Worm (Caenorhabditis elegans) whole organism, late embryonic: ENCODE measurements around the gene skr-14.

Experiments used
- K09A11.1 ChIP-seq: sonication (generic microtip); optimal IDR thresholded peaks from 2 replicates; lab custom pipeline; 2017; ENCODE audit warnings: antibody characterized with exemption, mild to moderate bottlenecking, missing genetic modification characterization, missing compliant biosample characterization; ENCODE audit not compliant: insufficient read depth
- ahr-1 ChIP-seq: sonication (generic microtip); optimal IDR thresholded peaks from 2 replicates; lab custom pipeline; 2016; ENCODE audit warnings: missing genetic modification characterization, missing compliant biosample characterization
- ama-1 ChIP-seq: fragments of 150-350 bp; optimal IDR thresholded peaks from 2 replicates; lab custom pipeline; 2014
- ceh-18 ChIP-seq: sonication (generic microtip); optimal IDR thresholded peaks from 2 replicates; lab custom pipeline; 2016; ENCODE audit warnings: missing genetic modification characterization, missing compliant biosample characterization
- ceh-2 ChIP-seq: sonication (generic microtip); optimal IDR thresholded peaks from 2 replicates; lab custom pipeline; 2016; ENCODE audit warnings: missing genotype, missing genetic modification characterization, missing compliant biosample characterization
- ceh-30 ChIP-seq: fragments of 150-350 bp; optimal IDR thresholded peaks from 2 replicates; lab custom pipeline; 2014; ENCODE audit warnings: missing biosample characterization, missing genetic modification characterization
- ceh-31 ChIP-seq: sonication (generic microtip); optimal IDR thresholded peaks from 2 replicates; lab custom pipeline; 2016; ENCODE audit warnings: missing genetic modification characterization, missing compliant biosample characterization
- ceh-34 ChIP-seq: sonication (generic microtip); optimal IDR thresholded peaks from 2 replicates; lab custom pipeline; 2016; ENCODE audit warnings: mild to moderate bottlenecking, missing genetic modification characterization, missing compliant biosample characterization
- ceh-48 ChIP-seq: sonication (generic microtip); optimal IDR thresholded peaks from 2 replicates; lab custom pipeline; 2016; ENCODE audit warnings: missing genetic modification characterization, inconsistent platforms, missing compliant biosample characterization
- dve-1 ChIP-seq: sonication (generic microtip); optimal IDR thresholded peaks from 2 replicates; lab custom pipeline; 2017; ENCODE audit warnings: antibody characterized with exemption, mild to moderate bottlenecking, missing genetic modification characterization, missing compliant biosample characterization
- elt-2 ChIP-seq: sonication (generic microtip); optimal IDR thresholded peaks from 2 replicates; lab custom pipeline; 2016; ENCODE audit warnings: missing genetic modification reagents, missing genetic modification characterization, missing compliant biosample characterization
- elt-4 ChIP-seq: sonication (generic microtip); optimal IDR thresholded peaks from 2 replicates; lab custom pipeline; 2016; ENCODE audit warnings: missing genetic modification characterization, missing compliant biosample characterization
- ets-4 ChIP-seq: sonication (generic microtip); optimal IDR thresholded peaks from 2 replicates; lab custom pipeline; 2016; ENCODE audit warnings: missing genetic modification characterization, missing compliant biosample characterization
- fax-1 ChIP-seq: sonication (generic microtip); optimal IDR thresholded peaks from 2 replicates; lab custom pipeline; 2016; ENCODE audit warnings: missing genotype, missing genetic modification characterization, missing compliant biosample characterization
- fkh-6 ChIP-seq: sonication (generic microtip); optimal IDR thresholded peaks from 2 replicates; lab custom pipeline; 2016; ENCODE audit warnings: missing genetic modification characterization, missing compliant biosample characterization
- hlh-13 ChIP-seq: fragments of 200-800 bp; sonication (Bioruptor generic); optimal IDR thresholded peaks from 2 replicates; lab custom pipeline; 2018; ENCODE audit warnings: mild to moderate bottlenecking, missing genetic modification characterization, missing compliant biosample characterization
- hlh-15 ChIP-seq: sonication (generic microtip); optimal IDR thresholded peaks from 2 replicates; lab custom pipeline; 2016; ENCODE audit warnings: missing genetic modification characterization, missing compliant biosample characterization
- hlh-30 ChIP-seq: sonication (generic microtip); optimal IDR thresholded peaks from 2 replicates; lab custom pipeline; 2017; ENCODE audit warnings: antibody characterized with exemption, missing genetic modification characterization, missing compliant biosample characterization; ENCODE audit not compliant: insufficient read depth
- nfya-1 ChIP-seq: sonication (generic microtip); optimal IDR thresholded peaks from 2 replicates; lab custom pipeline; 2017; ENCODE audit warnings: missing genetic modification characterization, mild to moderate bottlenecking, missing compliant biosample characterization, antibody characterized with exemption, moderate library complexity
- npax-4 ChIP-seq: sonication (generic microtip); optimal IDR thresholded peaks from 2 replicates; lab custom pipeline; 2016; ENCODE audit warnings: missing genetic modification characterization, missing compliant biosample characterization
- odd-2 ChIP-seq: sonication (generic microtip); optimal IDR thresholded peaks from 2 replicates; lab custom pipeline; 2017; ENCODE audit warnings: antibody characterized with exemption, mild to moderate bottlenecking, missing genetic modification characterization, missing compliant biosample characterization
- pag-3 ChIP-seq: sonication (generic microtip); optimal IDR thresholded peaks from 2 replicates; lab custom pipeline; 2016; ENCODE audit warnings: missing compliant biosample characterization, missing genetic modification characterization, borderline replicate concordance
- pat-9 ChIP-seq: fragments of 200-800 bp; sonication (Bioruptor generic); optimal IDR thresholded peaks from 2 replicates; lab custom pipeline; 2018; ENCODE audit warnings: mild to moderate bottlenecking, missing genetic modification characterization, moderate library complexity, missing compliant biosample characterization
- ref-2 ChIP-seq: sonication (generic microtip); optimal IDR thresholded peaks from 2 replicates; lab custom pipeline; 2016; ENCODE audit warnings: missing genetic modification characterization, missing compliant biosample characterization
- rnt-1 ChIP-seq: sonication (generic microtip); optimal IDR thresholded peaks from 2 replicates; lab custom pipeline; 2016; ENCODE audit warnings: missing genetic modification characterization, missing compliant biosample characterization
- sdc-2 ChIP-seq: sonication (generic microtip); optimal IDR thresholded peaks from 2 replicates; lab custom pipeline; 2016; ENCODE audit warnings: missing genotype, missing genetic modification characterization, missing compliant biosample characterization
- sox-2 ChIP-seq: fragments of 200-800 bp; sonication (Bioruptor generic); IDR thresholded peaks from 2 replicates; pipeline ENCODE4 v1.3.6; 2022; ENCODE audit warnings: missing genetic modification reagents, missing genetic modification characterization, missing compliant biosample characterization
- syd-9 ChIP-seq: sonication (generic microtip); optimal IDR thresholded peaks from 2 replicates; lab custom pipeline; 2016; ENCODE audit warnings: mild to moderate bottlenecking, missing genetic modification characterization, moderate library complexity, missing compliant biosample characterization
- tbx-2 ChIP-seq: sonication (generic microtip); optimal IDR thresholded peaks from 2 replicates; lab custom pipeline; 2016; ENCODE audit warnings: missing genetic modification characterization, missing compliant biosample characterization
- unc-42 ChIP-seq: sonication (generic microtip); optimal IDR thresholded peaks from 2 replicates; lab custom pipeline; 2016; ENCODE audit warnings: missing genotype, missing genetic modification characterization, missing compliant biosample characterization
- zip-5 ChIP-seq: sonication (generic microtip); optimal IDR thresholded peaks from 2 replicates; lab custom pipeline; 2016; ENCODE audit warnings: missing genetic modification characterization, missing compliant biosample characterization

The skr-14 gene

ce11 chrV:4396257-4396656 is 25.1 kb downstream of the skr-14 start, which contains the start of gene F13A2.3:
TSS of gene F13A2.3 (minus strand) at chrV:4396357.
- TF ChIP-seq sdc-2 (tag; lab: Kevin White, UChicago) (no peak), ceh-31 (tag; lab: Kevin White, UChicago) (no peak), tbx-2 (tag; lab: Kevin White, UChicago) (no peak), npax-4 (tag; lab: Kevin White, UChicago) (no peak), nfya-1 (no peak), pag-3 (tag; lab: Kevin White, UChicago) (no peak), ceh-2 (tag; lab: Kevin White, UChicago) (no peak), pat-9 (no peak), ets-4 (tag; lab: Kevin White, UChicago) (no peak), ceh-30 (tag; lab: Kevin White, UChicago) (no peak), rnt-1 (no peak), ceh-18 (tag; lab: Kevin White, UChicago) (no peak), syd-9 (no peak), fax-1 (tag; lab: Kevin White, UChicago) (no peak)

DNA sequence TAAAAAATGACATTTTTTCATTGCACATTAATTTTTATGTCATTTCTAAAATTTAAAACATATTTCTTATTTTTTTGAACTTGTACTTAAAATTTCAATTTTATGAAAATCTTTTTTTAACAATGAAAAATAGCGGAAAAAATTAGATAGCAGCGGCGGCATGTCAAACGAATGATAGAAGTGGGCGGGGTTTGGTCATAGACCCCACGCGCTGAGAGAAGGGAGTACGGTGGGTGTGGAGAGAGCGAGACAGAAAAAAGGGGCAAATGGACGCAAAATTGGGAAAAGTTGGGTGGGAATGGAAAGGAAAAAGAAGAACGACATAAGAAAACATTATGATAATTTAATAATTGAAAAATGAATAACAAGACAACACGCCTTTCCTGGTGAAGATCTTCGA is 33.5 kb downstream of the skr-14 start:
- no peak for TF ChIP-seq ets-4 (tag; lab: Kevin White, UChicago)
- TF ChIP-seq pat-9 = no peak
- no peak for TF ChIP-seq elt-2
- TF ChIP-seq hlh-30 = no peak
- no peak for TF ChIP-seq ceh-34 (tag; lab: Kevin White, UChicago)
- TF ChIP-seq ahr-1 (tag; lab: Kevin White, UChicago) = no peak
- no peak for TF ChIP-seq elt-4 (tag; lab: Kevin White, UChicago)
- no peak for TF ChIP-seq odd-2 (tag; lab: Kevin White, UChicago)
- no peak for TF ChIP-seq unc-42
- no peak for TF ChIP-seq syd-9
- TF ChIP-seq ama-1 (lab: Kevin White, UChicago) = no peak
- TF ChIP-seq hlh-13 (GFP tag; lab: Kevin White, UChicago) = no peak
- TF ChIP-seq zip-5 = no peak

DNA sequence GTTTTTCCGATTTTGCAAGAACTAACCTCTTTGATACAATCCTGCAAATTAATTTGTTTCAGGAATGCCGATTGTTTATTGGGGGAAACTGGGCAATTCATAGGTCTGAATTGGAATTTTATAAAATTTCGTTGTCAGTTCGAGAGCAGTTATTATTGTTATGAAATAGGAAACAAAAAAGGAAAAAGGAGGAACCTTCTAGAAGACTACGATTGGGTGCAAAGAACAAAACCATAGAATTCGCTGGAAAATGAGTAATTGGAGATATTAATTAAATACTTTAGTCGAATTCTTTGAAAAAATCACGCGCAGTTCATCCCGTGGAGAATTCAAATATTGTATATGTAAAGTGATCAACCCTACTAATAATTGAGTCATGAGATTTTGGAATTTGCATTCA is 34.0 kb downstream of the skr-14 start, which contains the start of gene F13A2.9:
TSS of gene F13A2.9 (minus strand) at position 101 of the 400 bp plus-strand sequence.
- TF ChIP-seq ceh-48 (no peak), fkh-6 (tag; lab: Kevin White, UChicago) (no peak), K09A11.1 (tag; lab: Kevin White, UChicago) (no peak)

- TF ChIP-seq hlh-15 (no peak), sox-2 (GFP tag; lab: Robert Waterston, UW) (no peak), ref-2 (no peak), pag-3 (tag; lab: Kevin White, UChicago) (no peak), ceh-30 (tag; lab: Kevin White, UChicago) (no peak), ceh-2 (tag; lab: Kevin White, UChicago) (no peak)
Observed at ce11 chrV:4386173-4386572, 35.2 kb downstream of the skr-14 start, which contains the start of gene F13A2.10. TSS of gene F13A2.10 (minus strand) at chrV:4386273.

DNA sequence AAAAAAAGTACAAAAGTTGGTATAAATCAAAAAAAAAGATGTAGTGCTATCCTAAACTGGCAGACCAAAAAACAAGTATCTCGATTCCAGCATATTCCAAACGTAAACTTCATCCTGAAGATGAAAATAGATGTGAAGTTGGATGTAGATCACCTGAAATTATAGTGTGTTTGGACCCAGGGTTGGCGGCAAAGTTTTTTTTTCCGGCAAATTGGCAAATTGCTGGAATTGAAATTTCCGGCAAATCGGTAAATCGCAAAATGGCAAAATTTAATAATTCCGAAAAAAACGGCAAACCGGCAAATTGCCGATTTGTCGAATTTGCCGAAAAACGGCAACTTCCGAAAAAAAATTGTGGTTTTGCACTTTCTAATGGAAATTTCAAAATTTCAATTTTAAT is 36.9 kb downstream of the skr-14 start, which contains the start of gene F13A2.2:
TSS of gene F13A2.2 (minus strand) at position 101 of the 400 bp plus-strand sequence.
- no peak for TF ChIP-seq ceh-30 (tag; lab: Kevin White, UChicago)
- TF ChIP-seq dve-1 = no peak
- no peak for TF ChIP-seq sdc-2 (tag; lab: Kevin White, UChicago)
- TF ChIP-seq nfya-1 = no peak

ce11 chrV:4382298-4382697 is 39.1 kb downstream of the skr-14 start, which contains the start of gene F13A2.1:
TSS of gene F13A2.1 (minus strand) at chrV:4382398.
- no peak for TF ChIP-seq unc-42
- no peak for TF ChIP-seq ceh-34 (tag; lab: Kevin White, UChicago)
- no peak for TF ChIP-seq ets-4 (tag; lab: Kevin White, UChicago)
